Worm (Caenorhabditis elegans) whole organism, young adult: ENCODE results near the gene flp-7.

Experiments
- B0035.1 ChIP-seq: sonication (generic microtip); optimal IDR thresholded peaks from 2 replicates; lab custom pipeline; 2016; ENCODE audit warnings: missing genetic modification characterization, mild to moderate bottlenecking, missing compliant biosample characterization, missing genotype, missing genetic modification reagents
- B0336.3 ChIP-seq: fragments of 200-800 bp; sonication (Bioruptor generic); IDR thresholded peaks from 2 replicates; pipeline ENCODE4 v1.3.6; 2022; ENCODE audit warnings: missing genetic modification characterization, missing compliant biosample characterization
- C06A6.2 ChIP-seq: fragments of 200-800 bp; sonication (Bioruptor generic); conservative IDR thresholded peaks from 2 replicates; pipeline ENCODE4 v1.3.6; 2022; ENCODE audit warnings: missing genetic modification characterization, missing compliant biosample characterization
- F10E7.11 ChIP-seq: sonication (generic microtip); optimal IDR thresholded peaks from 2 replicates; lab custom pipeline; 2017; ENCODE audit warnings: mild to moderate bottlenecking, missing genetic modification characterization, moderate library complexity, missing compliant biosample characterization
- F37B4.10 ChIP-seq: fragments of 200-800 bp; sonication (Bioruptor generic); IDR thresholded peaks from 2 replicates; pipeline ENCODE4 v1.3.6; 2022; ENCODE audit warnings: missing genetic modification characterization, missing compliant biosample characterization
- F39B2.1 ChIP-seq: fragments of 200-800 bp; sonication (Bioruptor generic); IDR thresholded peaks from 2 replicates; pipeline ENCODE4 v1.3.6; 2022; ENCODE audit warnings: missing genetic modification reagents, missing genetic modification characterization, missing compliant biosample characterization
- F49E8.2 ChIP-seq: sonication (generic microtip); optimal IDR thresholded peaks from 3 replicates; lab custom pipeline; 2017; ENCODE audit warnings: missing genetic modification characterization, mild to moderate bottlenecking, missing compliant biosample characterization, antibody characterized with exemption, moderate library complexity; ENCODE audit not compliant: insufficient read depth
- F52B5.7 ChIP-seq: sonication (generic microtip); optimal IDR thresholded peaks from 2 replicates; lab custom pipeline; 2016; ENCODE audit warnings: mild to moderate bottlenecking, missing genetic modification characterization, missing compliant biosample characterization
- F57A8.1 ChIP-seq: fragments of 200-800 bp; sonication (Bioruptor generic); optimal IDR thresholded peaks from 2 replicates; lab custom pipeline; 2018; ENCODE audit warnings: mild to moderate bottlenecking, missing genetic modification characterization, moderate library complexity, missing compliant biosample characterization
- K11D2.4 ChIP-seq: fragments of 200-800 bp; sonication (Bioruptor generic); IDR thresholded peaks from 2 replicates; pipeline ENCODE4 v1.3.6; 2022; ENCODE audit warnings: missing genetic modification reagents, missing genetic modification characterization, missing compliant biosample characterization
- K12H6.12 ChIP-seq: fragments of 200-800 bp; sonication (Bioruptor generic); optimal IDR thresholded peaks from 2 replicates; lab custom pipeline; 2018; ENCODE audit warnings: mild to moderate bottlenecking, missing genetic modification characterization, missing compliant biosample characterization
- Y56A3A.18 ChIP-seq: fragments of 200-800 bp; sonication (Bioruptor generic); IDR thresholded peaks from 2 replicates; pipeline ENCODE4 v1.3.6; 2022; ENCODE audit warnings: missing genetic modification reagents, missing genetic modification characterization, missing compliant biosample characterization
- Y95B8A.8 ChIP-seq: fragments of 200-800 bp; sonication (Bioruptor generic); IDR thresholded peaks from 2 replicates; pipeline ENCODE4 v1.3.6; 2022; ENCODE audit warnings: missing genetic modification reagents, missing genetic modification characterization, missing compliant biosample characterization
- akir-1 ChIP-seq: fragments of 200-800 bp; sonication (Bioruptor generic); optimal IDR thresholded peaks from 2 replicates; lab custom pipeline; 2018; ENCODE audit warnings: mild to moderate bottlenecking, missing genetic modification characterization, moderate library complexity, missing compliant biosample characterization
- ama-1 ChIP-seq, 3 experiments: fragments of 150-350 bp in 1 of 3; sonication (generic microtip) in 2 of 3; optimal IDR thresholded peaks; 2 replicates each; lab custom pipeline; 2014 to 2018; ENCODE audit warnings: missing biosample characterization in 2 of 3, missing genetic modification characterization in 2 of 3, missing genetic modification reagents in 2 of 3
- atf-7 ChIP-seq: sonication (generic microtip); optimal IDR thresholded peaks from 2 replicates; lab custom pipeline; 2017; ENCODE audit warnings: mild to moderate bottlenecking, missing genetic modification characterization, missing compliant biosample characterization
- attf-3 ChIP-seq: fragments of 200-800 bp; sonication (Bioruptor generic); conservative IDR thresholded peaks from 2 replicates; pipeline ENCODE4 v1.3.6; 2022; ENCODE audit warnings: missing genetic modification reagents, missing genetic modification characterization, missing compliant biosample characterization
- attf-5 ChIP-seq: fragments of 200-800 bp; sonication (Bioruptor generic); optimal IDR thresholded peaks from 2 replicates; lab custom pipeline; 2018; ENCODE audit warnings: mild to moderate bottlenecking, missing genetic modification characterization, missing compliant biosample characterization
- cebp-1 ChIP-seq, 2 experiments: fragments of 200-800 bp in 1 of 2; sonication (Bioruptor generic) in 1 of 2; sonication (generic microtip) in 1 of 2; IDR thresholded peaks in 1 of 2; optimal IDR thresholded peaks in 1 of 2; 2 replicates each; pipeline versions ENCODE4 v1.3.6 to Lab custom; 2017 to 2022; ENCODE audit warnings: missing compliant biosample characterization in 2 of 2, missing genetic modification characterization in 2 of 2, mild to moderate bottlenecking in 1 of 2, missing genetic modification reagents in 1 of 2, moderate library complexity in 1 of 2
- ceh-79 ChIP-seq: sonication (generic microtip); optimal IDR thresholded peaks from 2 replicates; lab custom pipeline; 2017; ENCODE audit warnings: mild to moderate bottlenecking, missing genetic modification characterization, missing compliant biosample characterization
- chd-7 ChIP-seq: sonication (generic microtip); optimal IDR thresholded peaks from 2 replicates; lab custom pipeline; 2016; ENCODE audit warnings: mild to moderate bottlenecking, missing genetic modification characterization, moderate library complexity, missing compliant biosample characterization
- dox-1 ChIP-seq: fragments of 200-800 bp; sonication (Bioruptor generic); IDR thresholded peaks from 2 replicates; pipeline ENCODE4 v1.3.6; 2022; ENCODE audit warnings: missing genetic modification reagents, missing genetic modification characterization, missing compliant biosample characterization
- dpff-1 ChIP-seq: sonication (generic microtip); optimal IDR thresholded peaks from 2 replicates; lab custom pipeline; 2017; ENCODE audit warnings: mild to moderate bottlenecking, missing genetic modification characterization, missing compliant biosample characterization
- efl-1 ChIP-seq: fragments of 150-350 bp; optimal IDR thresholded peaks from 2 replicates; lab custom pipeline; 2014; ENCODE audit warnings: missing biosample characterization, missing genetic modification reagents, missing genetic modification characterization
- fkh-3 ChIP-seq: sonication (generic microtip); optimal IDR thresholded peaks from 2 replicates; lab custom pipeline; 2016; ENCODE audit warnings: mild to moderate bottlenecking, missing genetic modification characterization, missing compliant biosample characterization
- gei-17 ChIP-seq: fragments of 200-800 bp; sonication (Bioruptor generic); optimal IDR thresholded peaks from 2 replicates; lab custom pipeline; 2018; ENCODE audit warnings: mild to moderate bottlenecking, missing genetic modification characterization, missing compliant biosample characterization
- hlh-12 ChIP-seq: sonication (generic microtip); optimal IDR thresholded peaks from 2 replicates; lab custom pipeline; 2016; ENCODE audit warnings: missing genetic modification characterization, missing compliant biosample characterization
- hmg-20 ChIP-seq: fragments of 200-800 bp; sonication (Bioruptor generic); IDR thresholded peaks from 2 replicates; pipeline ENCODE4 v1.3.6; 2022; ENCODE audit warnings: missing genetic modification reagents, missing genetic modification characterization, missing compliant biosample characterization
- lag-1 ChIP-seq: fragments of 200-800 bp; sonication (Bioruptor generic); IDR thresholded peaks from 2 replicates; pipeline ENCODE4 v1.3.6; 2022; ENCODE audit warnings: missing genetic modification reagents, missing genetic modification characterization, missing compliant biosample characterization
- let-607 ChIP-seq, 2 experiments: fragments of 200-800 bp in 1 of 2; sonication (Bioruptor generic) in 1 of 2; sonication (generic microtip) in 1 of 2; optimal IDR thresholded peaks; 2 replicates each; lab custom pipeline; 2016 to 2018; ENCODE audit warnings: mild to moderate bottlenecking in 2 of 2, missing compliant biosample characterization in 2 of 2, missing genetic modification characterization in 2 of 2, moderate library complexity in 2 of 2, missing genotype in 1 of 2
- lir-1 ChIP-seq: fragments of 200-800 bp; sonication (Bioruptor generic); conservative IDR thresholded peaks from 2 replicates; pipeline ENCODE4 v1.3.6; 2022; ENCODE audit warnings: missing genetic modification reagents, missing genetic modification characterization, missing compliant biosample characterization
- madf-8 ChIP-seq: fragments of 200-800 bp; sonication (Bioruptor generic); conservative IDR thresholded peaks from 2 replicates; pipeline ENCODE4 v1.3.6; 2022; ENCODE audit warnings: missing genetic modification reagents, missing genetic modification characterization, missing compliant biosample characterization
- mcd-1 ChIP-seq: fragments of 200-800 bp; sonication (Bioruptor generic); IDR thresholded peaks from 2 replicates; pipeline ENCODE4 v1.3.6; 2022; ENCODE audit warnings: missing genetic modification reagents, missing genetic modification characterization, missing compliant biosample characterization
- mel-28 ChIP-seq: sonication (generic microtip); optimal IDR thresholded peaks from 2 replicates; lab custom pipeline; 2016; ENCODE audit warnings: borderline replicate concordance, mild to moderate bottlenecking, missing genetic modification characterization, missing compliant biosample characterization
- mes-4 ChIP-seq: sonication (generic microtip); optimal IDR thresholded peaks from 2 replicates; lab custom pipeline; 2016; ENCODE audit warnings: missing genotype, missing genetic modification characterization, missing compliant biosample characterization
- mxl-1 ChIP-seq: sonication (generic microtip); optimal IDR thresholded peaks from 2 replicates; lab custom pipeline; 2016; ENCODE audit warnings: missing genetic modification characterization, missing compliant biosample characterization
- nhr-179 ChIP-seq: sonication (generic microtip); optimal IDR thresholded peaks from 2 replicates; lab custom pipeline; 2016; ENCODE audit warnings: mild to moderate bottlenecking, missing genetic modification characterization, missing compliant biosample characterization
- nhr-27 ChIP-seq: fragments of 200-800 bp; sonication (Bioruptor generic); optimal IDR thresholded peaks from 2 replicates; lab custom pipeline; 2018; ENCODE audit warnings: mild to moderate bottlenecking, missing genetic modification characterization, moderate library complexity, missing compliant biosample characterization
- nhr-90 ChIP-seq: sonication (generic microtip); optimal IDR thresholded peaks from 2 replicates; lab custom pipeline; 2016; ENCODE audit warnings: missing genotype, mild to moderate bottlenecking, missing genetic modification characterization, missing compliant biosample characterization
- pha-4 ChIP-seq: fragments of 150-350 bp; sonication (generic microtip); optimal IDR thresholded peaks from 2 replicates; lab custom pipeline; 2014; ENCODE audit warnings: missing biosample characterization, missing genetic modification reagents, missing genetic modification characterization
- rcor-1 ChIP-seq: fragments of 200-800 bp; sonication (Bioruptor generic); IDR thresholded peaks from 2 replicates; pipeline ENCODE4 v1.3.6; 2022; ENCODE audit warnings: missing genetic modification reagents, missing genetic modification characterization, missing compliant biosample characterization
- snpc-1.1 ChIP-seq: sonication (generic microtip); optimal IDR thresholded peaks from 2 replicates; lab custom pipeline; 2017; ENCODE audit warnings: missing genetic modification characterization, mild to moderate bottlenecking, missing compliant biosample characterization, antibody characterized with exemption, moderate library complexity, missing genotype, missing genetic modification reagents; ENCODE audit not compliant: insufficient read depth
- unc-130 ChIP-seq: sonication (generic microtip); optimal IDR thresholded peaks from 2 replicates; lab custom pipeline; 2016; ENCODE audit warnings: missing genetic modification reagents, missing genetic modification characterization, missing compliant biosample characterization
- ztf-18 ChIP-seq: sonication (generic microtip); optimal IDR thresholded peaks from 2 replicates; lab custom pipeline; 2016; ENCODE audit warnings: missing genotype, mild to moderate bottlenecking, missing genetic modification characterization, missing compliant biosample characterization
- ztf-22 ChIP-seq: fragments of 200-800 bp; sonication (Bioruptor generic); optimal IDR thresholded peaks from 2 replicates; lab custom pipeline; 2018; ENCODE audit warnings: mild to moderate bottlenecking, missing genetic modification characterization, moderate library complexity, missing compliant biosample characterization
- ztf-25 ChIP-seq: fragments of 200-800 bp; sonication (Bioruptor generic); IDR thresholded peaks from 2 replicates; pipeline ENCODE4 v1.3.6; 2022; ENCODE audit warnings: missing genetic modification reagents, missing genetic modification characterization, missing compliant biosample characterization

flp-7 gene

ce11 chrX:5839643-5840042 lies 46.0 kb upstream of the flp-7 start, which contains the start of gene dct-11 (continued):
- TF ChIP-seq madf-8 (GFP tag; lab: Robert Waterston, UW) (no peak), nhr-90 (tag; lab: Kevin White, UChicago) (no peak), F37B4.10 (GFP tag; lab: Robert Waterston, UW) (no peak), hlh-12 (tag; lab: Kevin White, UChicago) (no peak), hmg-20 (GFP tag; lab: Robert Waterston, UW) (no peak), pha-4 (tag; lab: Kevin White, UChicago) (peak; percentile 39), let-607 (tag; optimal IDR thresholded peaks at IDR 0.05; lab: Kevin White, UChicago) (peak; percentile 93 to 95), dox-1 (peak; percentile 32; the same call in 1 of the 2 replicates), efl-1 (GFP tag; lab: Kevin White, UChicago) (no peak), lir-1 (GFP tag; lab: Robert Waterston, UW) (no peak), gei-17 (no peak), unc-130 (GFP tag; lab: Kevin White, UChicago) (no peak), ztf-22 (peak; percentile 23), cebp-1 (GFP tag; IDR thresholded peaks at IDR 0.05; lab: Robert Waterston, UW) (no peak), cebp-1 (tag; optimal IDR thresholded peaks at IDR 0.05; lab: Kevin White, UChicago) (peak; percentile 42), ztf-18 (tag; lab: Kevin White, UChicago) (no peak), fkh-3 (no peak), F49E8.2 (tag; lab: Kevin White, UChicago) (no peak)

ce11 chrX:5841060-5841642 lies 44.5 kb upstream of the flp-7 start, which contains the start of gene puf-9:
TSS of gene puf-9 (plus strand) at chrX:5841592.
- no peak for TF ChIP-seq F10E7.11 (tag; lab: Kevin White, UChicago)
- no peak for TF ChIP-seq F49E8.2 (tag; lab: Kevin White, UChicago)
- peak; percentile 84; the same call in 1 of the 2 replicates for TF ChIP-seq Y95B8A.8
- TF ChIP-seq K11D2.4 (GFP tag; lab: Robert Waterston, UW) = peak; percentile 97
- no peak for TF ChIP-seq mes-4 (tag; lab: Kevin White, UChicago)
- TF ChIP-seq ztf-25 = no peak
- peak; percentile 47 for TF ChIP-seq nhr-27 (tag; lab: Kevin White, UChicago)
- TF ChIP-seq F52B5.7 (tag; lab: Kevin White, UChicago) = peak; percentile 68
- no peak for TF ChIP-seq F57A8.1
- peak; percentile 85 for TF ChIP-seq Y56A3A.18
- TF ChIP-seq nhr-179 (tag; lab: Kevin White, UChicago) = no peak
- peak; percentile 94 for TF ChIP-seq C06A6.2 (GFP tag; lab: Robert Waterston, UW)
- peak; percentile 82 for TF ChIP-seq B0035.1
- peak; percentile 61 for TF ChIP-seq attf-3 (GFP tag; lab: Robert Waterston, UW)
- TF ChIP-seq attf-5 = peak; percentile 97
- TF ChIP-seq chd-7 (tag; lab: Kevin White, UChicago) = peak; percentile 98
- TF ChIP-seq atf-7 = peak; percentile 97
- peak; percentile 97 for TF ChIP-seq B0336.3 (GFP tag; lab: Robert Waterston, UW)
- TF ChIP-seq mel-28 (tag; lab: Kevin White, UChicago) = no peak
- TF ChIP-seq dox-1 = peak; percentile 95
- no peak for TF ChIP-seq lag-1 (GFP tag; lab: Robert Waterston, UW)
- TF ChIP-seq K12H6.12 (tag; lab: Kevin White, UChicago) = peak; percentile 99
- TF ChIP-seq mxl-1 (tag; lab: Kevin White, UChicago) = no peak
- TF ChIP-seq rcor-1 (GFP tag; lab: Robert Waterston, UW) = peak; percentile 83
- TF ChIP-seq mcd-1 (GFP tag; lab: Robert Waterston, UW) = peak; percentile 99
- TF ChIP-seq dpff-1 = peak; percentile 79
- peak; percentile 43 for TF ChIP-seq ceh-79 (tag; lab: Kevin White, UChicago)
- TF ChIP-seq akir-1 = peak; percentile 11
- TF ChIP-seq snpc-1.1 (tag; lab: Kevin White, UChicago) = no peak
- no peak for TF ChIP-seq ama-1 (optimal IDR thresholded peaks at IDR 0.05; lab: Kevin White, UChicago)
- TF ChIP-seq ama-1 (GFP tag; optimal IDR thresholded peaks at IDR 0.05; lab: Kevin White, UChicago) = peak in 1 of 2 experiments; percentile 1
- 0 out of 2 replicates have a peak, but pooled peaks have one; percentile 44 for TF ChIP-seq F39B2.1 (GFP tag; lab: Robert Waterston, UW)
